Fruit fly (Drosophila melanogaster) whole organism, prepupa: ENCODE measurements around the gene c12.2.

Source experiments
- CG10669 ChIP-seq: fragments of 200-800 bp; sonication (Bioruptor generic); optimal IDR thresholded peaks from 3 replicates; lab custom pipeline; 2018; ENCODE audit warnings: missing biosample characterization, mild to moderate bottlenecking, missing genetic modification characterization, moderate library complexity
- CG11762 ChIP-seq: fragments of 200-800 bp; sonication (Bioruptor generic); optimal IDR thresholded peaks from 3 replicates; lab custom pipeline; 2016; ENCODE audit warnings: missing biosample characterization, missing genetic modification characterization; ENCODE audit not compliant: insufficient read depth
- CG11902 ChIP-seq: fragments of 200-800 bp; sonication (Bioruptor generic); optimal IDR thresholded peaks from 3 replicates; lab custom pipeline; 2016; ENCODE audit warnings: missing biosample characterization, missing genetic modification characterization
- CG15336 ChIP-seq: fragments of 200-800 bp; sonication (Bioruptor generic); IDR thresholded peaks from 2 replicates; pipeline ENCODE4 v1.3.6; 2022; ENCODE audit warnings: missing biosample characterization, missing genetic modification characterization
- CG1621 ChIP-seq: fragments of 200-800 bp; sonication (Bioruptor generic); optimal IDR thresholded peaks from 3 replicates; lab custom pipeline; 2018; ENCODE audit warnings: missing biosample characterization, mild to moderate bottlenecking, missing genetic modification characterization
- CG16779 ChIP-seq: fragments of 200-800 bp; sonication (Bioruptor generic); optimal IDR thresholded peaks from 3 replicates; lab custom pipeline; 2017; ENCODE audit warnings: missing biosample characterization, mild to moderate bottlenecking, missing genetic modification characterization
- CG31627 ChIP-seq: fragments of 200-800 bp; sonication (Bioruptor generic); optimal IDR thresholded peaks from 3 replicates; lab custom pipeline; 2016; ENCODE audit warnings: missing biosample characterization, missing genetic modification characterization
- CG32006 ChIP-seq: fragments of 200-800 bp; sonication (Bioruptor generic); optimal IDR thresholded peaks from 3 replicates; lab custom pipeline; 2017; ENCODE audit warnings: missing biosample characterization, mild to moderate bottlenecking, missing genetic modification characterization
- CG34406 ChIP-seq: fragments of 200-800 bp; sonication (Bioruptor generic); optimal IDR thresholded peaks from 3 replicates; lab custom pipeline; 2016; ENCODE audit warnings: missing biosample characterization, missing genetic modification characterization
- CG3919 ChIP-seq: fragments of 200-800 bp; sonication (Bioruptor generic); optimal IDR thresholded peaks from 3 replicates; lab custom pipeline; 2016; ENCODE audit warnings: missing biosample characterization, missing genetic modification characterization
- CG6163 ChIP-seq: fragments of 200-800 bp; sonication (Bioruptor generic); IDR thresholded peaks from 3 replicates; pipeline ENCODE4 v1.3.6; 2022; ENCODE audit warnings: missing biosample characterization, missing genetic modification characterization
- CG6854 ChIP-seq: fragments of 200-800 bp; sonication (Bioruptor generic); optimal IDR thresholded peaks from 2 replicates; lab custom pipeline; 2017; ENCODE audit warnings: missing biosample characterization, mild to moderate bottlenecking, missing genetic modification characterization
- CG8119 ChIP-seq: fragments of 200-800 bp; sonication (Bioruptor generic); IDR thresholded peaks from 3 replicates; pipeline ENCODE4 v1.3.6; 2022; ENCODE audit warnings: missing biosample characterization, missing genetic modification characterization
- CG8319 ChIP-seq: fragments of 200-800 bp; sonication (Bioruptor generic); optimal IDR thresholded peaks from 3 replicates; lab custom pipeline; 2016; ENCODE audit warnings: missing biosample characterization, missing genetic modification characterization
- CG9139 ChIP-seq: fragments of 200-800 bp; sonication (Bioruptor generic); optimal IDR thresholded peaks from 3 replicates; lab custom pipeline; 2017; ENCODE audit warnings: missing biosample characterization, mild to moderate bottlenecking, missing genetic modification characterization
- Eip75B ChIP-seq: fragments of 200-800 bp; sonication (Bioruptor generic); optimal IDR thresholded peaks from 3 replicates; lab custom pipeline; 2016; ENCODE audit warnings: missing biosample characterization, missing genetic modification characterization
- Eip78C ChIP-seq: fragments of 200-800 bp; sonication (Bioruptor generic); peaks from one replicate; lab custom pipeline; 2016; ENCODE audit warnings: missing biosample characterization, missing genetic modification characterization
- Ets21C ChIP-seq: fragments of 200-800 bp; sonication (Bioruptor generic); optimal IDR thresholded peaks from 3 replicates; lab custom pipeline; 2016; ENCODE audit warnings: missing biosample characterization, missing genetic modification characterization
- Gug ChIP-seq: fragments of 200-800 bp; sonication (Bioruptor generic); IDR thresholded peaks from 2 replicates; pipeline ENCODE4 v1.3.6; 2022; ENCODE audit warnings: missing biosample characterization, missing genetic modification characterization
- Hr39 ChIP-seq: fragments of 200-800 bp; sonication (Bioruptor generic); optimal IDR thresholded peaks from 2 replicates; lab custom pipeline; 2016; ENCODE audit warnings: missing biosample characterization, missing genetic modification characterization
- Hr4 ChIP-seq: fragments of 200-800 bp; sonication (Bioruptor generic); optimal IDR thresholded peaks from 3 replicates; lab custom pipeline; 2016; ENCODE audit warnings: missing biosample characterization, missing genetic modification characterization
- Lpt ChIP-seq: fragments of 200-800 bp; sonication (Bioruptor generic); optimal IDR thresholded peaks from 3 replicates; lab custom pipeline; 2016; ENCODE audit warnings: missing biosample characterization, missing genetic modification characterization
- Met ChIP-seq: fragments of 200-800 bp; sonication (Bioruptor generic); optimal IDR thresholded peaks from 3 replicates; lab custom pipeline; 2016; ENCODE audit warnings: missing biosample characterization, missing genetic modification characterization
- Sox14 ChIP-seq: fragments of 200-800 bp; sonication (Bioruptor generic); optimal IDR thresholded peaks from 3 replicates; lab custom pipeline; 2016; ENCODE audit warnings: missing biosample characterization, missing genetic modification characterization
- achi ChIP-seq: fragments of 200-800 bp; sonication (Bioruptor generic); optimal IDR thresholded peaks from 3 replicates; lab custom pipeline; 2016; ENCODE audit warnings: missing biosample characterization, missing genetic modification characterization
- cyc ChIP-seq: fragments of 200-800 bp; sonication (Bioruptor generic); optimal IDR thresholded peaks from 3 replicates; lab custom pipeline; 2016; ENCODE audit warnings: missing biosample characterization, missing genetic modification characterization
- dac ChIP-seq: fragments of 200-800 bp; sonication (Bioruptor generic); optimal IDR thresholded peaks from 2 replicates; lab custom pipeline; 2017; ENCODE audit warnings: missing biosample characterization, mild to moderate bottlenecking, missing genetic modification characterization
- dsx ChIP-seq: fragments of 200-800 bp; optimal IDR thresholded peaks from 3 replicates; lab custom pipeline; 2019; ENCODE audit warnings: missing biosample characterization, mild to moderate bottlenecking, missing genetic modification characterization, moderate library complexity; ENCODE audit not compliant: poor library complexity, severe bottlenecking
- eg ChIP-seq: fragments of 200-800 bp; sonication (Bioruptor generic); IDR thresholded peaks from 3 replicates; pipeline ENCODE4 v1.3.6; 2022; ENCODE audit warnings: missing biosample characterization, missing genetic modification characterization
- esn ChIP-seq: fragments of 200-800 bp; sonication (Bioruptor generic); optimal IDR thresholded peaks from 2 replicates; lab custom pipeline; 2016; ENCODE audit warnings: missing biosample characterization, mild to moderate bottlenecking, missing genetic modification characterization, moderate library complexity
- fd59A ChIP-seq: fragments of 200-800 bp; sonication (Bioruptor generic); optimal IDR thresholded peaks from 2 replicates; lab custom pipeline; 2017; ENCODE audit warnings: missing biosample characterization, mild to moderate bottlenecking, missing genetic modification characterization, missing genetic modification reagents
- fkh ChIP-seq: fragments of 200-800 bp; sonication (Bioruptor generic); optimal IDR thresholded peaks from 3 replicates; lab custom pipeline; 2017; ENCODE audit warnings: missing biosample characterization, mild to moderate bottlenecking, missing genetic modification characterization, moderate library complexity
- lz ChIP-seq: fragments of 200-800 bp; sonication (Bioruptor generic); optimal IDR thresholded peaks from 3 replicates; lab custom pipeline; 2016; ENCODE audit warnings: missing biosample characterization, missing genetic modification characterization
- net ChIP-seq: fragments of 200-800 bp; sonication (Bioruptor generic); optimal IDR thresholded peaks from 3 replicates; lab custom pipeline; 2016; ENCODE audit warnings: missing biosample characterization, missing genetic modification characterization
- pdm3 ChIP-seq: fragments of 200-800 bp; sonication (Bioruptor generic); optimal IDR thresholded peaks from 3 replicates; lab custom pipeline; 2016; ENCODE audit warnings: missing biosample characterization, missing genetic modification characterization
- salr ChIP-seq, 2 experiments: fragments of 200-800 bp; sonication (Bioruptor generic); optimal IDR thresholded peaks; 3 replicates each; lab custom pipeline; 2016 to 2018; ENCODE audit warnings: missing biosample characterization in 2 of 2, missing genetic modification characterization in 2 of 2, mild to moderate bottlenecking in 1 of 2
- spab ChIP-seq: fragments of 200-800 bp; sonication (Bioruptor generic); optimal IDR thresholded peaks from 2 replicates; lab custom pipeline; 2017; ENCODE audit warnings: missing biosample characterization, mild to moderate bottlenecking, missing genetic modification characterization, missing genetic modification reagents
- ss ChIP-seq, 2 experiments: fragments of 200-800 bp; sonication (Bioruptor generic); optimal IDR thresholded peaks; 2 replicates in 1 of 2; 3 replicates in 1 of 2; lab custom pipeline; 2017 to 2018; ENCODE audit warnings: mild to moderate bottlenecking in 2 of 2, missing biosample characterization in 2 of 2, missing genetic modification characterization in 2 of 2, moderate library complexity in 1 of 2
- svp ChIP-seq: fragments of 200-800 bp; sonication (Bioruptor generic); peaks from one replicate; lab custom pipeline; 2016; ENCODE audit warnings: missing biosample characterization, missing genetic modification characterization
- topi ChIP-seq: fragments of 200-800 bp; sonication (Bioruptor generic); optimal IDR thresholded peaks from 3 replicates; lab custom pipeline; 2016; ENCODE audit warnings: missing biosample characterization, missing genetic modification characterization
- vri ChIP-seq: fragments of 200-800 bp; sonication (Bioruptor generic); optimal IDR thresholded peaks from 3 replicates; lab custom pipeline; 2016; ENCODE audit warnings: missing biosample characterization, mild to moderate bottlenecking, missing genetic modification characterization

c12.2 gene

dm6 chrX:9284024-9284738 lies 35.0 kb upstream of the c12.2 start, which contains the start of gene lz:
Gene lz, plus strand, starts transcription at chrX:9284649.
- no peak for TF ChIP-seq Hr39 (GFP tag; lab: Kevin White, UChicago)
- TF ChIP-seq CG9139 (GFP tag; lab: Kevin White, UChicago) = no peak
- TF ChIP-seq cyc = no peak
- peak; percentile 8; the same call in 1 of the 3 replicates for TF ChIP-seq CG6163 (GFP tag; lab: Robert Waterston, UW)
- no peak for TF ChIP-seq CG34406 (GFP tag; lab: Kevin White, UChicago)
- TF ChIP-seq fd59A (GFP tag; lab: Kevin White, UChicago) = no peak
- TF ChIP-seq pdm3 (GFP tag; lab: Kevin White, UChicago) = no peak
- no peak for TF ChIP-seq CG1621 (tag; lab: Kevin White, UChicago)
- TF ChIP-seq Hr4 (GFP tag; lab: Kevin White, UChicago) = no peak
- peak; percentile 35; the same call in 1 of the 2 replicates for TF ChIP-seq CG15336 (GFP tag; lab: Robert Waterston, UW)
- no peak for TF ChIP-seq topi (GFP tag; lab: Kevin White, UChicago)
- peak; percentile 66; the same call in 2 of the 3 replicates for TF ChIP-seq CG8119 (GFP tag; lab: Robert Waterston, UW)
- peak; percentile 2 to 7 for TF ChIP-seq ss (GFP tag; optimal IDR thresholded peaks at IDR 0.05; lab: Kevin White, UChicago)
- TF ChIP-seq CG6854 (GFP tag; lab: Kevin White, UChicago) = peak; percentile 11
- TF ChIP-seq lz (GFP tag; lab: Kevin White, UChicago) = no peak
- TF ChIP-seq eg = peak; percentile 38; the same call in 1 of the 3 replicates
- TF ChIP-seq vri = no peak
- TF ChIP-seq CG11902 (GFP tag; lab: Kevin White, UChicago) = no peak
- peak; percentile 44 for TF ChIP-seq Eip78C (GFP tag; lab: Kevin White, UChicago)
- no peak for TF ChIP-seq CG31627 (GFP tag; lab: Kevin White, UChicago)

dm6 chrX:9286386-9286785 lies 32.8 kb upstream of the c12.2 start:
- peak; percentile 3 for TF ChIP-seq Eip78C (GFP tag; lab: Kevin White, UChicago)
- no peak for TF ChIP-seq Hr39 (GFP tag; lab: Kevin White, UChicago)
- no peak for TF ChIP-seq fd59A (GFP tag; lab: Kevin White, UChicago)
- TF ChIP-seq salr (GFP tag; optimal IDR thresholded peaks at IDR 0.05; lab: Kevin White, UChicago) = no peak
- no peak for TF ChIP-seq Lpt (GFP tag; lab: Kevin White, UChicago)
- TF ChIP-seq CG1621 (tag; lab: Kevin White, UChicago) = no peak
- TF ChIP-seq Eip75B (GFP tag; lab: Kevin White, UChicago) = no peak
- TF ChIP-seq Gug (GFP tag; lab: Robert Waterston, UW) = no peak

- TF ChIP-seq CG34406 (GFP tag; lab: Kevin White, UChicago) = no peak
- TF ChIP-seq cyc = no peak
- no peak for TF ChIP-seq CG9139 (GFP tag; lab: Kevin White, UChicago)
- no peak for TF ChIP-seq CG16779 (tag; lab: Kevin White, UChicago)
- no peak for TF ChIP-seq Eip78C (GFP tag; lab: Kevin White, UChicago)
- no peak for TF ChIP-seq Met (GFP tag; lab: Kevin White, UChicago)
- no peak for TF ChIP-seq achi
- TF ChIP-seq svp = no peak
- no peak for TF ChIP-seq Eip75B (GFP tag; lab: Kevin White, UChicago)
- no peak for TF ChIP-seq CG3919 (GFP tag; lab: Kevin White, UChicago)
- TF ChIP-seq Ets21C (GFP tag; lab: Kevin White, UChicago) = no peak
- TF ChIP-seq dac = no peak
Observed at dm6 chrX:9291270-9291669, 27.9 kb upstream of the c12.2 start.

dm6 chrX:9295518-9295917 lies 23.6 kb upstream of the c12.2 start:
- no peak for TF ChIP-seq net (GFP tag; lab: Kevin White, UChicago)
- TF ChIP-seq Hr4 (GFP tag; lab: Kevin White, UChicago) = no peak
- TF ChIP-seq CG6163 (GFP tag; lab: Robert Waterston, UW) = peak; percentile 54; the same call in 2 of the 3 replicates
- no peak for TF ChIP-seq CG8319 (GFP tag; lab: Kevin White, UChicago)
- TF ChIP-seq spab (GFP tag; lab: Kevin White, UChicago) = no peak
- TF ChIP-seq Met (GFP tag; lab: Kevin White, UChicago) = no peak
- TF ChIP-seq CG11902 (GFP tag; lab: Kevin White, UChicago) = no peak
- peak; percentile 20 for TF ChIP-seq pdm3 (GFP tag; lab: Kevin White, UChicago)
- TF ChIP-seq CG10669 (GFP tag; lab: Kevin White, UChicago) = peak; percentile 2
- TF ChIP-seq esn = peak; percentile 2
- no peak for TF ChIP-seq CG8119 (GFP tag; lab: Robert Waterston, UW)
- TF ChIP-seq eg = 0 out of 3 replicates have a peak, but pooled peaks have one; percentile 10
- no peak for TF ChIP-seq Lpt (GFP tag; lab: Kevin White, UChicago)
- TF ChIP-seq CG11762 = no peak
- TF ChIP-seq Eip78C (GFP tag; lab: Kevin White, UChicago) = peak; percentile 53
- no peak for TF ChIP-seq CG1621 (tag; lab: Kevin White, UChicago)
- no peak for TF ChIP-seq fkh
- no peak for TF ChIP-seq Sox14
- no peak for TF ChIP-seq topi (GFP tag; lab: Kevin White, UChicago)
- no peak for TF ChIP-seq CG16779 (tag; lab: Kevin White, UChicago)
- TF ChIP-seq Ets21C (GFP tag; lab: Kevin White, UChicago) = no peak
- TF ChIP-seq dsx (GFP tag; lab: Kevin White, UChicago) = no peak
- TF ChIP-seq CG32006 (GFP tag; lab: Kevin White, UChicago) = no peak
- no peak for TF ChIP-seq CG34406 (GFP tag; lab: Kevin White, UChicago)
- TF ChIP-seq CG3919 (GFP tag; lab: Kevin White, UChicago) = peak; percentile 3
